Fruit fly (Drosophila melanogaster): ENCODE results near the gene CG13856.

The CG13856 gene

dm6 chr3R:22420911-22421310, 18.5 kb downstream of the CG13856 start, which contains the start of the genes Nop56 and mats (continued):
- TF ChIP-seq bab2 (GFP tag; optimal IDR thresholded peaks at IDR 0.05) = no peak
- TF ChIP-seq ssp (GFP tag; IDR thresholded peaks at IDR 0.05) = no peak
- TF ChIP-seq her (GFP tag; optimal IDR thresholded peaks at IDR 0.05) = no peak
- no peak for TF ChIP-seq CG2202 (tag; optimal IDR thresholded peaks at IDR 0.05)
- peak; percentile 33 for TF ChIP-seq sug (tag; optimal IDR thresholded peaks at IDR 0.05)
- TF ChIP-seq Nf-YC (tag; optimal IDR thresholded peaks at IDR 0.05) = peak; percentile 62
- no peak for TF ChIP-seq CG12071 (GFP tag; optimal IDR thresholded peaks at IDR 0.05)
- peak; percentile 71 for TF ChIP-seq CG3847 (GFP tag; IDR thresholded peaks at IDR 0.05)
- no peak for TF ChIP-seq Mes4 (GFP tag; optimal IDR thresholded peaks at IDR 0.05)
- TF ChIP-seq MTF-1 (GFP tag; optimal IDR thresholded peaks at IDR 0.05; ENCODE audit: borderline replicate concordance) = no peak
- TF ChIP-seq TFAM (GFP tag; optimal IDR thresholded peaks at IDR 0.05) = no peak
- TF ChIP-seq CG15514 (GFP tag; optimal IDR thresholded peaks at IDR 0.05) = peak; percentile 73
- TF ChIP-seq ems (GFP tag; optimal IDR thresholded peaks at IDR 0.05) = peak; percentile 26
- peak; percentile 30 for TF ChIP-seq gro (GFP tag; optimal IDR thresholded peaks at IDR 0.05)
- TF ChIP-seq CG4730 (GFP tag; IDR thresholded peaks at IDR 0.05) = no peak
- TF ChIP-seq trem (tag; optimal IDR thresholded peaks at IDR 0.05) = peak; percentile 71
- TF ChIP-seq CG6254 (GFP tag; optimal IDR thresholded peaks at IDR 0.05) = no peak
- TF ChIP-seq ken (GFP tag; IDR thresholded peaks at IDR 0.05) = no peak
- TF ChIP-seq row (GFP tag; IDR thresholded peaks at IDR 0.05) = peak; percentile 35; the same call in 1 of the 3 replicates
- no peak for TF ChIP-seq CG18262 (tag; optimal IDR thresholded peaks at IDR 0.05)
- peak; percentile 48 for TF ChIP-seq grn (GFP tag; optimal IDR thresholded peaks at IDR 0.05)
- TF ChIP-seq rib (GFP tag; IDR thresholded peaks at IDR 0.05) = peak; percentile 27; the same call in 1 of the 2 replicates
- peak; percentile 28 for TF ChIP-seq CG12299 (tag; optimal IDR thresholded peaks at IDR 0.05)
- TF ChIP-seq grau (tag; optimal IDR thresholded peaks at IDR 0.05) = peak; percentile 20
- no peak for TF ChIP-seq psq (GFP tag; optimal IDR thresholded peaks at IDR 0.05)
- no peak for TF ChIP-seq CG6272 (GFP tag; IDR thresholded peaks at IDR 0.05)
- no peak for TF ChIP-seq mld (GFP tag; IDR thresholded peaks at IDR 0.05; ENCODE audit: partially characterized antibody)
- TF ChIP-seq Med (GFP tag) = peak; percentile 89
- TF ChIP-seq lov (optimal IDR thresholded peaks at IDR 0.05) = no peak
- TF ChIP-seq lov (GFP tag; IDR thresholded peaks at IDR 0.05) = no peak
- TF ChIP-seq CG3995 (GFP tag; optimal IDR thresholded peaks at IDR 0.05) = peak; percentile 40
- peak; percentile 99 for TF ChIP-seq YL-1 (GFP tag; optimal IDR thresholded peaks at IDR 0.05)
- no peak for TF ChIP-seq D19A (tag; optimal IDR thresholded peaks at IDR 0.05)
- TF ChIP-seq CG1603 (tag; optimal IDR thresholded peaks at IDR 0.05) = peak; percentile 74
- no peak for TF ChIP-seq aop (GFP tag; IDR thresholded peaks at IDR 0.05)
- TF ChIP-seq CG1024 (GFP tag; IDR thresholded peaks at IDR 0.05) = no peak
- TF ChIP-seq Opbp (GFP tag; IDR thresholded peaks at IDR 0.05; ENCODE audit: partially characterized antibody) = peak; percentile 29; the same call in 1 of the 3 replicates
- peak; percentile 13 for TF ChIP-seq CTCF (GFP tag; optimal IDR thresholded peaks at IDR 0.05)
- no peak for TF ChIP-seq sqz (GFP tag; optimal IDR thresholded peaks at IDR 0.05)
- peak; percentile 35; the same call in 1 of the 2 replicates for TF ChIP-seq Scr (GFP tag; IDR thresholded peaks at IDR 0.05; ENCODE audit: partially characterized antibody)
- TF ChIP-seq bcd (GFP tag; optimal IDR thresholded peaks at IDR 0.05) = no peak
- peak; percentile 17 for TF ChIP-seq Fer3 (tag; optimal IDR thresholded peaks at IDR 0.05)
- no peak for TF ChIP-seq Camta (GFP tag; optimal IDR thresholded peaks at IDR 0.05)
- peak; percentile 20 for TF ChIP-seq CG17359 (tag; optimal IDR thresholded peaks at IDR 0.05)
- TF ChIP-seq NK7.1 (GFP tag; optimal IDR thresholded peaks at IDR 0.05) = no peak
- TF ChIP-seq Meics (GFP tag; optimal IDR thresholded peaks at IDR 0.05) = no peak
- peak; percentile 48 for TF ChIP-seq BEAF-32 (GFP tag; optimal IDR thresholded peaks at IDR 0.05)
- TF ChIP-seq Bgb (GFP tag; IDR thresholded peaks at IDR 0.05; ENCODE audit: partially characterized antibody) = peak; percentile 42; the same call in 1 of the 2 replicates
- TF ChIP-seq exex (tag; optimal IDR thresholded peaks at IDR 0.05) = peak; percentile 41
- TF ChIP-seq CG6765 (GFP tag; optimal IDR thresholded peaks at IDR 0.05) = no peak
- peak; percentile 74 for TF ChIP-seq CG14710 (tag; optimal IDR thresholded peaks at IDR 0.05)
- TF ChIP-seq Sry-δ (GFP tag; optimal IDR thresholded peaks at IDR 0.05) = peak; percentile 30
